Worm (Caenorhabditis elegans): ENCODE measurements around the gene mrpl-11.

ce11 chrIII:8763111-8763510 is 45.7 kb downstream of the mrpl-11 start:
- TF ChIP-seq unc-39 (tag; optimal IDR thresholded peaks at IDR 0.05) (no peak), mep-1 (tag; optimal IDR thresholded peaks at IDR 0.05) (no peak), unc-62 (GFP tag; optimal IDR thresholded peaks at IDR 0.05) (no peak), ham-2 (GFP tag; optimal IDR thresholded peaks at IDR 0.05) (no peak), elt-3 (tag; optimal IDR thresholded peaks at IDR 0.05) (no peak), lsy-2 (tag; optimal IDR thresholded peaks at IDR 0.05) (no peak), ces-1 (GFP tag; optimal IDR thresholded peaks at IDR 0.05) (no peak), ztf-11 (tag; optimal IDR thresholded peaks at IDR 0.05) (no peak), nhr-237 (tag; optimal IDR thresholded peaks at IDR 0.05) (no peak), bed-3 (GFP tag; optimal IDR thresholded peaks at IDR 0.05) (no peak), snpc-4 (tag; optimal IDR thresholded peaks at IDR 0.05) (no peak), nhr-2 (tag; optimal IDR thresholded peaks at IDR 0.05) (no peak), sptf-1 (tag; optimal IDR thresholded peaks at IDR 0.05) (no peak)
